Fruit fly (Drosophila melanogaster) whole organism, embryonic: ENCODE results near the gene ldbr.
A peak's percentile ranks its signal among the peaks of the same experiment; 100 is the strongest.

Experiments used
- Blimp-1 ChIP-seq: fragments of 200-800 bp; sonication (Bioruptor generic); optimal IDR thresholded peaks from 3 replicates; lab custom pipeline; 2018; ENCODE audit warnings: missing biosample characterization, missing genetic modification characterization, mild to moderate bottlenecking, moderate library complexity, missing genetic modification reagents
- CG10366 ChIP-seq: fragments of 200-800 bp; sonication (Bioruptor generic); IDR thresholded peaks from 2 replicates; pipeline ENCODE4 v1.3.6; 2022; ENCODE audit warnings: missing biosample characterization, missing genetic modification characterization
- CG11504 ChIP-seq: fragments of 200-800 bp; sonication (Bioruptor generic); optimal IDR thresholded peaks from 3 replicates; lab custom pipeline; 2019; ENCODE audit warnings: missing biosample characterization, mild to moderate bottlenecking, missing genetic modification characterization, moderate library complexity
- CG12769 ChIP-seq: fragments of 200-800 bp; sonication (Bioruptor generic); optimal IDR thresholded peaks from 2 replicates; lab custom pipeline; 2019; ENCODE audit warnings: missing biosample characterization, mild to moderate bottlenecking, missing genetic modification characterization, moderate library complexity
- CG13287 ChIP-seq: fragments of 200-800 bp; sonication (Bioruptor generic); IDR thresholded peaks from 2 replicates; pipeline ENCODE4 v1.3.6; 2022; ENCODE audit warnings: missing biosample characterization, missing genetic modification characterization; ENCODE audit not compliant: partially characterized antibody
- CG13775 ChIP-seq: fragments of 200-800 bp; sonication (Bioruptor generic); optimal IDR thresholded peaks from 3 replicates; lab custom pipeline; 2017; ENCODE audit warnings: missing biosample characterization, mild to moderate bottlenecking, missing genetic modification characterization
- CG1603 ChIP-seq: fragments of 200-800 bp; sonication (Bioruptor generic); optimal IDR thresholded peaks from 2 replicates; lab custom pipeline; 2019; ENCODE audit warnings: missing biosample characterization, mild to moderate bottlenecking, missing genetic modification characterization, moderate library complexity
- CG17186 ChIP-seq: fragments of 200-800 bp; sonication (Bioruptor generic); optimal IDR thresholded peaks from 3 replicates; lab custom pipeline; 2017; ENCODE audit warnings: missing biosample characterization, missing genetic modification reagents, missing genetic modification characterization
- CG17385 ChIP-seq: fragments of 200-800 bp; sonication (Bioruptor generic); optimal IDR thresholded peaks from 3 replicates; lab custom pipeline; 2018; ENCODE audit warnings: missing biosample characterization, mild to moderate bottlenecking, missing genetic modification characterization
- CG31388 ChIP-seq: fragments of 200-800 bp; sonication (Bioruptor generic); optimal IDR thresholded peaks from 2 replicates; lab custom pipeline; 2016; ENCODE audit warnings: missing biosample characterization, missing genetic modification characterization
- CG4282 ChIP-seq: fragments of 200-800 bp; sonication (Bioruptor generic); optimal IDR thresholded peaks from 2 replicates; lab custom pipeline; 2016; ENCODE audit warnings: missing biosample characterization, missing genetic modification characterization
- CG43689 ChIP-seq: fragments of 200-800 bp; sonication (Bioruptor generic); IDR thresholded peaks from 2 replicates; pipeline ENCODE4 v1.3.6; 2022; ENCODE audit warnings: missing biosample characterization, missing genetic modification characterization
- CG4404 ChIP-seq: fragments of 200-800 bp; sonication (Bioruptor generic); IDR thresholded peaks from 2 replicates; pipeline ENCODE4 v1.3.6; 2022; ENCODE audit warnings: missing biosample characterization, missing genetic modification characterization
- CG6175 ChIP-seq: fragments of 200-800 bp; sonication (Bioruptor generic); IDR thresholded peaks from 3 replicates; pipeline ENCODE4 v1.3.6; 2022; ENCODE audit warnings: missing biosample characterization, missing genetic modification characterization
- CG8944 ChIP-seq: fragments of 200-800 bp; sonication (Bioruptor generic); optimal IDR thresholded peaks from 3 replicates; lab custom pipeline; 2016; ENCODE audit warnings: missing biosample characterization, missing genetic modification characterization
- D19A ChIP-seq: fragments of 200-800 bp; optimal IDR thresholded peaks from 3 replicates; lab custom pipeline; 2019; ENCODE audit warnings: missing biosample characterization, mild to moderate bottlenecking, missing genetic modification characterization, moderate library complexity
- Dad ChIP-seq: fragments of 200-800 bp; sonication (Bioruptor generic); optimal IDR thresholded peaks from 3 replicates; lab custom pipeline; 2016; ENCODE audit warnings: missing biosample characterization, missing genetic modification characterization
- Deaf1 ChIP-seq: fragments of 200-800 bp; optimal IDR thresholded peaks from 3 replicates; lab custom pipeline; 2019; ENCODE audit warnings: missing biosample characterization, mild to moderate bottlenecking, missing genetic modification characterization, moderate library complexity
- Gug ChIP-seq: fragments of 200-800 bp; sonication (Bioruptor generic); IDR thresholded peaks from 4 replicates; pipeline ENCODE4 v1.3.6; 2022; ENCODE audit warnings: missing biosample characterization, missing genetic modification characterization
- H2.0 ChIP-seq: fragments of 200-800 bp; sonication (Bioruptor generic); IDR thresholded peaks from 2 replicates; pipeline ENCODE4 v1.3.6; 2022; ENCODE audit warnings: missing biosample characterization, missing genetic modification characterization
- HLHmδ ChIP-seq: fragments of 200-800 bp; sonication (Bioruptor generic); optimal IDR thresholded peaks from 2 replicates; lab custom pipeline; 2018; ENCODE audit warnings: missing biosample characterization, mild to moderate bottlenecking, missing genetic modification characterization, moderate library complexity
- Kr ChIP-seq: fragments of 200-800 bp; sonication (Bioruptor generic); optimal IDR thresholded peaks from 2 replicates; lab custom pipeline; 2017; ENCODE audit warnings: missing biosample characterization, mild to moderate bottlenecking, missing genetic modification characterization
- Mes4 ChIP-seq: fragments of 200-800 bp; sonication (Bioruptor generic); optimal IDR thresholded peaks from 2 replicates; lab custom pipeline; 2016; ENCODE audit warnings: missing biosample characterization, missing genetic modification characterization
- Nf-YC ChIP-seq: fragments of 200-800 bp; optimal IDR thresholded peaks from 3 replicates; lab custom pipeline; 2019; ENCODE audit warnings: missing biosample characterization, mild to moderate bottlenecking, missing genetic modification characterization, moderate library complexity
- Usf ChIP-seq: fragments of 200-800 bp; sonication (Bioruptor generic); optimal IDR thresholded peaks from 2 replicates; lab custom pipeline; 2017; ENCODE audit warnings: missing genotype, missing biosample characterization, missing genetic modification characterization
- ac ChIP-seq: fragments of 200-800 bp; sonication (Bioruptor generic); optimal IDR thresholded peaks from 3 replicates; lab custom pipeline; 2017; ENCODE audit warnings: missing biosample characterization, mild to moderate bottlenecking, missing genetic modification characterization
- ap ChIP-seq: fragments of 200-800 bp; sonication (Bioruptor generic); IDR thresholded peaks from 2 replicates; pipeline ENCODE4 v1.3.6; 2022; ENCODE audit warnings: missing biosample characterization, missing genetic modification characterization
- ase ChIP-seq: fragments of 200-800 bp; sonication (Bioruptor generic); IDR thresholded peaks from 3 replicates; pipeline ENCODE4 v1.3.6; 2022; ENCODE audit warnings: missing biosample characterization, missing genetic modification characterization
- ato ChIP-seq: fragments of 200-800 bp; sonication (Bioruptor generic); IDR thresholded peaks from 2 replicates; pipeline ENCODE4 v1.3.6; 2022; ENCODE audit warnings: missing biosample characterization, missing genetic modification characterization; ENCODE audit not compliant: partially characterized antibody
- br ChIP-seq: fragments of >200 bp; optimal IDR thresholded peaks from 2 replicates; lab custom pipeline; 2017
- cad ChIP-seq: fragments of >200 bp; optimal IDR thresholded peaks from 2 replicates; lab custom pipeline; 2017; ENCODE audit warnings: missing biosample characterization, missing genetic modification characterization
- cas ChIP-seq: fragments of 200-800 bp; sonication (Bioruptor generic); IDR thresholded peaks from 2 replicates; pipeline ENCODE4 v1.3.6; 2022; ENCODE audit warnings: missing biosample characterization, missing genetic modification characterization
- caup ChIP-seq: fragments of 200-800 bp; sonication (Bioruptor generic); optimal IDR thresholded peaks from 3 replicates; lab custom pipeline; 2017; ENCODE audit warnings: missing biosample characterization, mild to moderate bottlenecking, missing genetic modification characterization, moderate library complexity; ENCODE audit not compliant: severe bottlenecking
- chinmo ChIP-seq: fragments of 200-800 bp; sonication (Bioruptor generic); IDR thresholded peaks from 4 replicates; pipeline ENCODE4 v1.3.6; 2022; ENCODE audit warnings: missing biosample characterization, missing genetic modification characterization; ENCODE audit not compliant: partially characterized antibody
- chm ChIP-seq: fragments of 200-800 bp; sonication (Bioruptor generic); IDR thresholded peaks from 2 replicates; pipeline ENCODE4 v1.3.6; 2022; ENCODE audit warnings: missing biosample characterization, missing genetic modification characterization
- crp ChIP-seq, 2 experiments: fragments of 200-800 bp; sonication (Bioruptor generic); optimal IDR thresholded peaks; 2 replicates in 1 of 2; 3 replicates in 1 of 2; lab custom pipeline; 2017; ENCODE audit warnings: missing biosample characterization in 2 of 2, missing genetic modification characterization in 2 of 2, mild to moderate bottlenecking in 1 of 2, moderate library complexity in 1 of 2
- da ChIP-seq: fragments of 200-800 bp; sonication (Bioruptor generic); optimal IDR thresholded peaks from 2 replicates; lab custom pipeline; 2016; ENCODE audit warnings: missing biosample characterization, missing genetic modification characterization
- emc ChIP-seq: fragments of 200-800 bp; sonication (Bioruptor generic); optimal IDR thresholded peaks from 2 replicates; lab custom pipeline; 2016; ENCODE audit warnings: missing biosample characterization, missing genetic modification characterization
- eyg ChIP-seq: fragments of 200-800 bp; sonication (Bioruptor generic); optimal IDR thresholded peaks from 3 replicates; lab custom pipeline; 2016; ENCODE audit warnings: missing biosample characterization, missing genetic modification characterization
- fd3F ChIP-seq: fragments of 200-800 bp; sonication (Bioruptor generic); optimal IDR thresholded peaks from 2 replicates; lab custom pipeline; 2018; ENCODE audit warnings: missing biosample characterization, mild to moderate bottlenecking, missing genetic modification characterization, moderate library complexity
- inv ChIP-seq: fragments of 200-800 bp; sonication (Bioruptor generic); IDR thresholded peaks from 2 replicates; pipeline ENCODE4 v1.3.6; 2022; ENCODE audit warnings: missing biosample characterization, missing genetic modification characterization; ENCODE audit not compliant: partially characterized antibody
- jumu ChIP-seq: fragments of 200-800 bp; sonication (Bioruptor generic); optimal IDR thresholded peaks from 3 replicates; lab custom pipeline; 2016; ENCODE audit warnings: missing biosample characterization, missing genetic modification characterization
- kay ChIP-seq: fragments of 200-800 bp; sonication (Bioruptor generic); optimal IDR thresholded peaks from 2 replicates; lab custom pipeline; 2016; ENCODE audit warnings: missing biosample characterization, missing genetic modification characterization
- mam ChIP-seq: fragments of 200-800 bp; sonication (Bioruptor generic); optimal IDR thresholded peaks from 3 replicates; lab custom pipeline; 2016; ENCODE audit warnings: missing biosample characterization, missing genetic modification characterization
- mirr ChIP-seq: fragments of 200-800 bp; sonication (Bioruptor generic); optimal IDR thresholded peaks from 3 replicates; lab custom pipeline; 2018; ENCODE audit warnings: missing biosample characterization, mild to moderate bottlenecking, missing genetic modification characterization
- org-1 ChIP-seq: fragments of 200-800 bp; sonication (Bioruptor generic); optimal IDR thresholded peaks from 2 replicates; lab custom pipeline; 2017; ENCODE audit warnings: missing biosample characterization, missing genetic modification characterization
- row ChIP-seq: fragments of 200-800 bp; sonication (Bioruptor generic); IDR thresholded peaks from 3 replicates; pipeline ENCODE4 v1.3.6; 2022; ENCODE audit warnings: missing biosample characterization, missing genetic modification characterization
- run ChIP-seq: fragments of 200-800 bp; sonication (Bioruptor generic); optimal IDR thresholded peaks from 3 replicates; lab custom pipeline; 2018; ENCODE audit warnings: missing biosample characterization, mild to moderate bottlenecking, missing genetic modification characterization
- slp2 ChIP-seq: fragments of 200-800 bp; sonication (Bioruptor generic); optimal IDR thresholded peaks from 2 replicates; lab custom pipeline; 2016; ENCODE audit warnings: missing biosample characterization, missing genetic modification characterization
- usp ChIP-seq: fragments of >200 bp; optimal IDR thresholded peaks from 2 replicates; lab custom pipeline; 2017; ENCODE audit warnings: missing biosample characterization, missing genetic modification characterization
- z ChIP-seq: fragments of 200-800 bp; sonication (Bioruptor generic); IDR thresholded peaks from 3 replicates; pipeline ENCODE4 v1.3.6; 2022; ENCODE audit warnings: missing biosample characterization, missing genetic modification characterization

Gene ldbr

dm6 chr3L:8127712-8128210, 6.1 kb downstream of the ldbr start, which contains the start of the genes Cds and Uba2 (continued):
- TF ChIP-seq br (lab: Kevin White, UChicago) (no peak), CG10366 (GFP tag; lab: Robert Waterston, UW) (peak; percentile 85), CG4404 (GFP tag; lab: Robert Waterston, UW) (peak; percentile 91), kay (GFP tag; lab: Kevin White, UChicago) (peak; percentile 90), jumu (GFP tag; lab: Kevin White, UChicago) (peak; percentile 71), cas (GFP tag; lab: Robert Waterston, UW) (peak; percentile 83), slp2 (GFP tag; lab: Kevin White, UChicago) (peak; percentile 70), ase (peak; percentile 85), CG4282 (GFP tag; lab: Kevin White, UChicago) (peak; percentile 38), CG31388 (peak; percentile 73), Deaf1 (tag; lab: Kevin White, UChicago) (no peak), CG13287 (GFP tag; lab: Robert Waterston, UW) (peak; percentile 60), CG43689 (GFP tag; lab: Robert Waterston, UW) (0 out of 2 replicates have a peak, but pooled peaks have one; percentile 38), run (peak; percentile 62), Dad (GFP tag; lab: Kevin White, UChicago) (peak; percentile 57), da (GFP tag; lab: Kevin White, UChicago) (no peak), CG17186 (GFP tag; lab: Kevin White, UChicago) (peak; percentile 79), ato (GFP tag; lab: Robert Waterston, UW) (peak; percentile 31; the same call in 1 of the 2 replicates), CG1603 (peak; percentile 50), Nf-YC (tag; lab: Kevin White, UChicago) (peak; percentile 88), row (GFP tag; lab: Robert Waterston, UW) (peak; percentile 97), D19A (tag; lab: Kevin White, UChicago) (no peak), crp (GFP tag; optimal IDR thresholded peaks at IDR 0.05; lab: Kevin White, UChicago) (peak in 1 of 2 experiments; percentile 63), H2.0 (GFP tag; lab: Robert Waterston, UW) (peak; percentile 86), fd3F (GFP tag; lab: Kevin White, UChicago) (peak; percentile 92), Kr (GFP tag; lab: Kevin White, UChicago) (no peak), CG6175 (GFP tag; lab: Robert Waterston, UW) (peak; percentile 77), z (GFP tag; lab: Robert Waterston, UW) (0 out of 3 replicates have a peak, but pooled peaks have one; percentile 24), CG12769 (tag; lab: Kevin White, UChicago) (no peak), ac (GFP tag; lab: Kevin White, UChicago) (peak; percentile 61), org-1 (GFP tag; lab: Kevin White, UChicago) (peak; percentile 79), Usf (GFP tag; lab: Kevin White, UChicago) (peak; percentile 74), HLHmδ (GFP tag; lab: Kevin White, UChicago) (no peak), ap (GFP tag; lab: Robert Waterston, UW) (peak; percentile 77), CG11504 (tag; lab: Kevin White, UChicago) (no peak), CG17385 (GFP tag; lab: Kevin White, UChicago) (peak; percentile 89), usp (GFP tag; lab: Kevin White, UChicago) (no peak), chm (GFP tag; lab: Robert Waterston, UW) (peak; percentile 77), CG8944 (GFP tag; lab: Kevin White, UChicago) (peak; percentile 69), Gug (GFP tag; lab: Robert Waterston, UW) (peak; percentile 82), Blimp-1 (GFP tag; lab: Kevin White, UChicago) (peak; percentile 87), eyg (peak; percentile 59), Mes4 (GFP tag; lab: Kevin White, UChicago) (peak; percentile 60), emc (GFP tag; lab: Kevin White, UChicago) (peak; percentile 53), cad (GFP tag; lab: Kevin White, UChicago) (no peak), caup (GFP tag; lab: Kevin White, UChicago) (peak; percentile 95), chinmo (GFP tag; lab: Robert Waterston, UW) (no peak), CG13775 (peak; percentile 95), inv (GFP tag; lab: Robert Waterston, UW) (no peak), mam (GFP tag; lab: Kevin White, UChicago) (peak; percentile 88), mirr (peak; percentile 80)
